Fruit fly (Drosophila melanogaster): ENCODE data around the gene Tango14.

- TF ChIP-seq usp (GFP tag; optimal IDR thresholded peaks at IDR 0.05) (no peak), Dll (optimal IDR thresholded peaks at IDR 0.05) (no peak), pan (optimal IDR thresholded peaks at IDR 0.05) (no peak), psq (optimal IDR thresholded peaks at IDR 0.05) (no peak)
Measured at dm6 chr2L:1118149-1118548, 40.3 kb upstream of the Tango14 start.

Measured in whole organism.